Fruit fly (Drosophila melanogaster): ENCODE data around the gene Galphaf.

Galphaf gene

dm6 chr3L:16615132-16615709 lies 52.5 kb downstream of the Galphaf start, which contains the start of gene Mo25 (continued):
- TF ChIP-seq CG13287 (GFP tag; IDR thresholded peaks at IDR 0.05; ENCODE audit: partially characterized antibody) (peak; percentile 86), otp (GFP tag; IDR thresholded peaks at IDR 0.05) (0 out of 3 replicates have a peak, but pooled peaks have one; percentile 33), tap (tag; optimal IDR thresholded peaks at IDR 0.05) (peak; percentile 33), CG7372 (GFP tag; IDR thresholded peaks at IDR 0.05) (no peak), run (tag; optimal IDR thresholded peaks at IDR 0.05) (no peak), Opbp (GFP tag; IDR thresholded peaks at IDR 0.05; ENCODE audit: partially characterized antibody) (peak; percentile 81), Hey (tag; optimal IDR thresholded peaks at IDR 0.05) (no peak), sima (GFP tag; optimal IDR thresholded peaks at IDR 0.05) (no peak), CG10267 (tag; optimal IDR thresholded peaks at IDR 0.05) (peak; percentile 98), bbx (GFP tag; IDR thresholded peaks at IDR 0.05; ENCODE audit: partially characterized antibody) (peak; percentile 79), NC2α (GFP tag; optimal IDR thresholded peaks at IDR 0.05) (no peak), CG34376 (GFP tag; optimal IDR thresholded peaks at IDR 0.05) (peak; percentile 18), ERR (GFP tag; optimal IDR thresholded peaks at IDR 0.05) (peak; percentile 3), CG17361 (GFP tag; IDR thresholded peaks at IDR 0.05) (peak; percentile 50; the same call in 2 of the 3 replicates), CG8089 (GFP tag; optimal IDR thresholded peaks at IDR 0.05) (no peak), kah (GFP tag; optimal IDR thresholded peaks at IDR 0.05) (no peak), Fer2 (tag; optimal IDR thresholded peaks at IDR 0.05) (peak; percentile 10), hth (optimal IDR thresholded peaks at IDR 0.05) (no peak), az2 (GFP tag; optimal IDR thresholded peaks at IDR 0.05) (peak; percentile 52), Deaf1 (tag; optimal IDR thresholded peaks at IDR 0.05) (peak; percentile 17), Side (GFP tag; optimal IDR thresholded peaks at IDR 0.05) (peak; percentile 0), zfh2 (GFP tag; optimal IDR thresholded peaks at IDR 0.05) (peak; percentile 35), stwl (tag; optimal IDR thresholded peaks at IDR 0.05) (peak; percentile 96), Ets97D (GFP tag; optimal IDR thresholded peaks at IDR 0.05) (peak; percentile 49), ab (GFP tag; optimal IDR thresholded peaks at IDR 0.05) (no peak), insv (GFP tag; optimal IDR thresholded peaks at IDR 0.05) (peak in 1 of 2 experiments; percentile 13), MBD-R2 (GFP tag; IDR thresholded peaks at IDR 0.05) (peak; percentile 86), nom (GFP tag; optimal IDR thresholded peaks at IDR 0.05) (peak; percentile 1), row (GFP tag; IDR thresholded peaks at IDR 0.05) (peak; percentile 58; the same call in 2 of the 3 replicates), CG34224 (GFP tag; IDR thresholded peaks at IDR 0.05; ENCODE audit: partially characterized antibody) (peak; percentile 83), gcm (GFP tag; optimal IDR thresholded peaks at IDR 0.05) (peak; percentile 5), repo (GFP tag; optimal IDR thresholded peaks at IDR 0.05) (no peak), ci (GFP tag; IDR thresholded peaks at IDR 0.05) (peak; percentile 54; the same call in 2 of the 3 replicates), tna (GFP tag; IDR thresholded peaks at IDR 0.05; ENCODE audit: partially characterized antibody) (peak; percentile 55), CG6765 (GFP tag; optimal IDR thresholded peaks at IDR 0.05) (no peak), yki (optimal IDR thresholded peaks at IDR 0.05) (no peak), disco-r (GFP tag; optimal IDR thresholded peaks at IDR 0.05) (no peak), gt (GFP tag; IDR thresholded peaks at IDR 0.05) (no peak), Sox100B (GFP tag; optimal IDR thresholded peaks at IDR 0.05) (no peak), nerfin-2 (GFP tag; IDR thresholded peaks at IDR 0.05; ENCODE audit: partially characterized antibody) (no peak), CG13894 (tag; optimal IDR thresholded peaks at IDR 0.05) (peak; percentile 40), CG1529 (GFP tag; optimal IDR thresholded peaks at IDR 0.05) (no peak), YL-1 (GFP tag; optimal IDR thresholded peaks at IDR 0.05) (peak; percentile 89), CG10979 (tag; optimal IDR thresholded peaks at IDR 0.05) (peak; percentile 19), onecut (GFP tag; IDR thresholded peaks at IDR 0.05) (peak; percentile 29; the same call in 1 of the 2 replicates), Asciz (GFP tag; optimal IDR thresholded peaks at IDR 0.05) (peak; percentile 33), CG7556 (GFP tag; optimal IDR thresholded peaks at IDR 0.05) (peak; percentile 29), Sin3A (optimal IDR thresholded peaks at IDR 0.05) (no peak), CG12155 (GFP tag; optimal IDR thresholded peaks at IDR 0.05) (peak; percentile 46), CG13424 (tag; optimal IDR thresholded peaks at IDR 0.05) (peak; percentile 29), HLH3B (GFP tag; IDR thresholded peaks at IDR 0.05) (peak; percentile 32; the same call in 1 of the 2 replicates)

Measured in whole organism, embryonic.